Worm (Caenorhabditis elegans): ENCODE data around the gene Y41D4A.7.

DNA sequence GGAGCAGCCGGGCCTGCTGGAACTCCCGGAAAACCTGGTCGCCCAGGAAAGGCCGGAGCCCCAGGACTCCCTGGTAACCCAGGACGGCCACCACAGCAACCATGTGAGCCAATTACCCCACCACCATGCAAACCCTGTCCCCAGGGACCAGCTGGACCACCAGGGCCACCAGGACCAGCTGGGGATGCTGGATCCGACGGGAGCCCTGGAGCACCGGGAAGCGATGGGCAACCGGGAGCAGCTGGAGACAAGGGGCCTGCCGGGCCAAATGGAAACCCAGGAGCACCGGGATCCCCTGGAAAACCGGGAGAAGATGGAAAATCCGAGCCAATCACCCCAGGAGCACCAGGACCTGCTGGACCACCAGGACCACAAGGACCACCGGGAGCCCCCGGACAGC lies 7.7 kb upstream of the Y41D4A.7 start:
- TF ChIP-seq F44E2.7 (GFP tag; IDR thresholded peaks at IDR 0.05) (no peak), lin-39 (tag; optimal IDR thresholded peaks at IDR 0.05) (no peak), mdl-1 (tag; optimal IDR thresholded peaks at IDR 0.05) (no peak), hmg-1.1 (GFP tag; IDR thresholded peaks at IDR 0.05) (no peak), daf-12 (tag; optimal IDR thresholded peaks at IDR 0.05) (no peak), lin-13 (GFP tag; optimal IDR thresholded peaks at IDR 0.05) (no peak), T26A8.4 (GFP tag; IDR thresholded peaks at IDR 0.05) (no peak), dmd-6 (GFP tag; IDR thresholded peaks at IDR 0.05) (no peak), lim-7 (GFP tag; IDR thresholded peaks at IDR 0.05) (no peak), nhr-48 (tag; optimal IDR thresholded peaks at IDR 0.05) (no peak), ceh-82 (tag; optimal IDR thresholded peaks at IDR 0.05) (no peak)
